Fruit fly (Drosophila melanogaster): ENCODE results near the gene Tsp86D.
A peak's percentile ranks its signal among the peaks of the same experiment; 100 is the strongest.

The Tsp86D gene

DNA sequence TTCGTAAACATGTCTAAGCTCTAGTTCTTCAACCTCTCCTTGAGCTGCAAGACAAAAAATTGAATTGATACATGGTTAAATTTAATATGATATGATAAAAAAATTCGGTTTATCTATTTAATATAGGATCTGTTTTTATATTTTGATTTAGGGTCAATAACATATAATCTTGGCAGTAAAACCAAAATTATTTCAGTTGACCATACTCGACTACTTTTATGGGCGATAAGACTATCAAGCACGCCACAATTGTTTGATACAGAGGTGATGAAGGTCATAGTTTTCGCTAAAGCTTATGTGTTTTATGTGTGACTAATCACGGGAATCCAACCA lies 19.8 kb downstream of the Tsp86D start:
- TF ChIP-seq HLH106 (tag; optimal IDR thresholded peaks at IDR 0.05) (no peak), pan (optimal IDR thresholded peaks at IDR 0.05) (no peak), dmrt93B (GFP tag; optimal IDR thresholded peaks at IDR 0.05) (no peak), jim (GFP tag; optimal IDR thresholded peaks at IDR 0.05) (no peak), sage (GFP tag; optimal IDR thresholded peaks at IDR 0.05) (no peak), CG9705 (GFP tag; optimal IDR thresholded peaks at IDR 0.05) (no peak), Mio (GFP tag; optimal IDR thresholded peaks at IDR 0.05) (no peak)

DNA sequence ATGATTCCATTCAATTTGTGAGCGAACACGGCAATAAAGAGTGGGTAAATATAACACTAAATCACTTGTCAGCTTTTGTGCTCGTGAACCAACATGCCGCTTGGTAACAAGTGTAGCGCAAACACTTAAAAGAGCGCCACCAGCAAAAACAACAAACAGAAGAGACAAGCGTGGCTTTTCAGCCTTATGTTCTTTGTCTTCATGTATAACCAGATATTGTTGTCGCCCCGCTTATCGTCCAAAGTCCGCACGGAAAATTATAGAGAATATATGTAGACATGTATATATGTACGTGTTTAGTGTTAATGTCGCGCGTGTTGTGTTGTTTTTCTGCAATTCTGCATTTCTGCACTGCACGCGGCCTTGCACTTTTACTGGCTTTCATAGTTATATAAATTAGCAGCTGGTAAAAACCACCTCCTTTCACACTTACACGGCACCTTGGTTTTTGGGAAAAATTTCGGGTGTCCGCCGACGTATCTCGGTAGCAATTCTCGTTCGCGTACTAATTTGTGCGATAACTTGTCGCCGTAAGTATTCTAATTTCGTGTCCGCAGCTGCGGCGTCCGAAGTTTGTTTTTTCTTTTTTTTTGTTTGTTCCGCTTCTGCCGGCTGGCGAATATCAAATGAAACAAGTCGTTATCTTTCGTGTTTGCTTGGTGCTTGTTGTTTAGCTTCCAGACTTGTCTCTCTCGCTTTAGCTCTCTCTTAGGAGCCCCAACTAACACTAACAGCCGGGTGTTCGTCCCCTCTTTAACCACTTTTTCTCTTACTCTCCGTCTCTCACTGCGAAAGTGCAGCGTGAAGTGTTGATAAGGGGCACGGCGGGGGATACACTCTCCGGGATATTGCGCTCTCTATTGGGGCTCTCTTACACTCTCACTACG lies 20.4 kb downstream of the Tsp86D start:
- TF ChIP-seq dl (GFP tag; optimal IDR thresholded peaks at IDR 0.05; ENCODE audit: insufficient read depth in 1 of 2, partially characterized antibody in 2 of 2) = peak; percentile 92 to 97
- no peak for TF ChIP-seq Hr83 (GFP tag; optimal IDR thresholded peaks at IDR 0.05; ENCODE audit: poor library complexity, severe bottlenecking)
- no peak for TF ChIP-seq ey (GFP tag; optimal IDR thresholded peaks at IDR 0.05)
- TF ChIP-seq Hr78 (GFP tag; optimal IDR thresholded peaks at IDR 0.05) = no peak
- TF ChIP-seq fru (GFP tag; optimal IDR thresholded peaks at IDR 0.05) = no peak
- TF ChIP-seq pan (optimal IDR thresholded peaks at IDR 0.05) = no peak
- TF ChIP-seq Vsx2 (GFP tag; optimal IDR thresholded peaks at IDR 0.05; ENCODE audit: partially characterized antibody) = peak; percentile 92
- TF ChIP-seq Dif (GFP tag; optimal IDR thresholded peaks at IDR 0.05; ENCODE audit: partially characterized antibody) = peak; percentile 98
- peak; percentile 40 for TF ChIP-seq woc (GFP tag; optimal IDR thresholded peaks at IDR 0.05)
- no peak for TF ChIP-seq CG9705 (GFP tag; optimal IDR thresholded peaks at IDR 0.05)
- TF ChIP-seq br (GFP tag; optimal IDR thresholded peaks at IDR 0.05) = peak; percentile 32
- TF ChIP-seq h (GFP tag; optimal IDR thresholded peaks at IDR 0.05) = peak; percentile 46
- no peak for TF ChIP-seq Dfd (GFP tag; optimal IDR thresholded peaks at IDR 0.05)
- TF ChIP-seq HLH106 (tag; optimal IDR thresholded peaks at IDR 0.05) = peak; percentile 43
- TF ChIP-seq sv (GFP tag; optimal IDR thresholded peaks at IDR 0.05) = peak; percentile 19
- no peak for TF ChIP-seq GATAd (GFP tag; optimal IDR thresholded peaks at IDR 0.05)
- TF ChIP-seq sage (GFP tag; optimal IDR thresholded peaks at IDR 0.05) = peak; percentile 17
- no peak for TF ChIP-seq jim (GFP tag; optimal IDR thresholded peaks at IDR 0.05)
- no peak for TF ChIP-seq Myc (optimal IDR thresholded peaks at IDR 0.05)
- peak; percentile 60 for TF ChIP-seq psq (GFP tag; optimal IDR thresholded peaks at IDR 0.05)
- no peak for TF ChIP-seq Rel (GFP tag; optimal IDR thresholded peaks at IDR 0.05)
- peak; percentile 11 for TF ChIP-seq Rel (tag; optimal IDR thresholded peaks at IDR 0.05)
- no peak for TF ChIP-seq CG32264 (GFP tag; optimal IDR thresholded peaks at IDR 0.05)
- peak in 1 of 2 experiments; percentile 41 for TF ChIP-seq foxo (GFP tag; optimal IDR thresholded peaks at IDR 0.05)
- no peak for TF ChIP-seq usp (GFP tag; optimal IDR thresholded peaks at IDR 0.05)
- TF ChIP-seq tai (GFP tag; optimal IDR thresholded peaks at IDR 0.05) = no peak
- TF ChIP-seq rgr (GFP tag; optimal IDR thresholded peaks at IDR 0.05) = peak; percentile 13
- TF ChIP-seq Hnf4 (GFP tag; optimal IDR thresholded peaks at IDR 0.05) = peak; percentile 20
- TF ChIP-seq Jra (GFP tag; optimal IDR thresholded peaks at IDR 0.05) = no peak
- peak; percentile 42 for TF ChIP-seq OdsH (GFP tag; optimal IDR thresholded peaks at IDR 0.05)
- no peak for TF ChIP-seq brk (GFP tag; optimal IDR thresholded peaks at IDR 0.05)
- TF ChIP-seq Sp1 (GFP tag; optimal IDR thresholded peaks at IDR 0.05) = peak; percentile 36

- TF ChIP-seq Jra (GFP tag; optimal IDR thresholded peaks at IDR 0.05) (no peak), OdsH (GFP tag; optimal IDR thresholded peaks at IDR 0.05) (no peak), sage (GFP tag; optimal IDR thresholded peaks at IDR 0.05) (no peak), psq (GFP tag; optimal IDR thresholded peaks at IDR 0.05) (no peak), sv (GFP tag; optimal IDR thresholded peaks at IDR 0.05) (no peak), Abd-B (GFP tag; optimal IDR thresholded peaks at IDR 0.05) (no peak), Mio (GFP tag; optimal IDR thresholded peaks at IDR 0.05) (no peak), tai (GFP tag; optimal IDR thresholded peaks at IDR 0.05) (no peak), CrebA (GFP tag; optimal IDR thresholded peaks at IDR 0.05; ENCODE audit: borderline replicate concordance) (no peak), woc (GFP tag; optimal IDR thresholded peaks at IDR 0.05) (no peak), Dif (GFP tag; optimal IDR thresholded peaks at IDR 0.05; ENCODE audit: partially characterized antibody) (no peak), Vsx2 (GFP tag; optimal IDR thresholded peaks at IDR 0.05; ENCODE audit: partially characterized antibody) (no peak), Rel (GFP tag; optimal IDR thresholded peaks at IDR 0.05) (no peak), Rel (tag; optimal IDR thresholded peaks at IDR 0.05) (no peak), h (GFP tag; optimal IDR thresholded peaks at IDR 0.05) (no peak), Hr83 (GFP tag; optimal IDR thresholded peaks at IDR 0.05; ENCODE audit: poor library complexity, severe bottlenecking) (no peak), dmrt93B (GFP tag; optimal IDR thresholded peaks at IDR 0.05) (no peak), rgr (GFP tag; optimal IDR thresholded peaks at IDR 0.05) (no peak), fru (GFP tag; optimal IDR thresholded peaks at IDR 0.05) (no peak)
These were observed 21.0 kb downstream of the Tsp86D start, which contains the start of gene Ak3 for dm6 chr3R:10889520-10889887. Gene Ak3, minus strand, starts transcription at chr3R:10889588.
